Worm (Caenorhabditis elegans): ENCODE data around the gene F13A2.2.

DNA sequence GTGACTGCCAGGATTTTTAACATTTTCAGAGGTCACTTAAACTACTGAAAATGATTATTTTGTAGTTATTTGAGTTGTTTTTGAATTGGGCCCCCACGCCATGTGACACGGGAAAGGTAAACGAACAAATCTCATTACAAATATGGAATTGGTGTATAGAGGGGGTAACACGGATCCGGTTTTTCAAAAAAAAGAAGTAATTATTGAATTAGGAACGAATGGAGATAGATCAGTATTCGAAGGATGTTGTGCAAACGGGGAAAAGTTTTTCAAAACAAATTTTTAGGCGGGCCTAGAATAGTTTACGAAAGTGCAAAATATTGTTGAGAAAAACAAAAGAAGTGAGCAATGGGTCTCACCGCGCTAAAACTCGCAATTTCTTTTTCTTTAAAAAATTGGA, 17.9 kb downstream of the F13A2.2 start, which contains the start of gene F32D1.11:
- no peak for TF ChIP-seq lin-35 (GFP tag; optimal IDR thresholded peaks at IDR 0.05)
- TF ChIP-seq nhr-76 (tag; optimal IDR thresholded peaks at IDR 0.05), result no peak
- TF ChIP-seq snpc-4 (tag; optimal IDR thresholded peaks at IDR 0.05), result no peak
- TF ChIP-seq ets-5 (GFP tag; IDR thresholded peaks at IDR 0.05), result no peak
- TF ChIP-seq rnt-1 (tag; optimal IDR thresholded peaks at IDR 0.05), result no peak
- TF ChIP-seq ces-1 (GFP tag; optimal IDR thresholded peaks at IDR 0.05), result no peak
- no peak for TF ChIP-seq unc-86 (tag; optimal IDR thresholded peaks at IDR 0.05)
- no peak for TF ChIP-seq pqm-1 (tag; optimal IDR thresholded peaks at IDR 0.05)
